Fruit fly (Drosophila melanogaster) whole organism, embryonic: Measurements from ENCODE around the gene CG31809.

Experiments
- C15 ChIP-seq: fragments of 200-800 bp; sonication (Bioruptor generic); IDR thresholded peaks from 3 replicates; pipeline ENCODE4 v1.3.6; 2022; ENCODE audit warnings: missing biosample characterization, missing genetic modification characterization
- CG10147 ChIP-seq: fragments of 200-800 bp; sonication (Bioruptor generic); optimal IDR thresholded peaks from 2 replicates; lab custom pipeline; 2019; ENCODE audit warnings: missing biosample characterization, mild to moderate bottlenecking, missing genetic modification characterization, moderate library complexity
- CG10321 ChIP-seq: fragments of 200-800 bp; sonication (Bioruptor generic); IDR thresholded peaks from 2 replicates; pipeline ENCODE4 v1.3.6; 2022; ENCODE audit warnings: missing biosample characterization, missing genetic modification characterization
- CG10543 ChIP-seq: fragments of 200-800 bp; sonication (Bioruptor generic); optimal IDR thresholded peaks from 3 replicates; lab custom pipeline; 2017; ENCODE audit warnings: missing biosample characterization, mild to moderate bottlenecking, missing genetic modification characterization, moderate library complexity
- CG1233 ChIP-seq: fragments of 200-800 bp; sonication (Bioruptor generic); optimal IDR thresholded peaks from 4 replicates; lab custom pipeline; 2018; ENCODE audit warnings: missing biosample characterization, mild to moderate bottlenecking, missing genetic modification characterization
- CG14667 ChIP-seq: fragments of 200-800 bp; sonication (Bioruptor generic); IDR thresholded peaks from 2 replicates; pipeline ENCODE4 v1.3.6; 2022; ENCODE audit warnings: missing biosample characterization, missing genetic modification characterization
- CG17186 ChIP-seq: fragments of 200-800 bp; sonication (Bioruptor generic); optimal IDR thresholded peaks from 3 replicates; lab custom pipeline; 2017; ENCODE audit warnings: missing biosample characterization, missing genetic modification reagents, missing genetic modification characterization
- CG17328 ChIP-seq: fragments of 200-800 bp; sonication (Bioruptor generic); IDR thresholded peaks from 2 replicates; pipeline ENCODE4 v1.3.6; 2022; ENCODE audit warnings: missing biosample characterization, missing genetic modification characterization
- CG17568 ChIP-seq: fragments of 200-800 bp; sonication (Bioruptor generic); optimal IDR thresholded peaks from 2 replicates; lab custom pipeline; 2018; ENCODE audit warnings: missing biosample characterization, mild to moderate bottlenecking, missing genetic modification characterization, moderate library complexity
- CG18476 ChIP-seq: fragments of 200-800 bp; sonication (Bioruptor generic); optimal IDR thresholded peaks from 2 replicates; lab custom pipeline; 2016; ENCODE audit warnings: missing biosample characterization, mild to moderate bottlenecking, missing genetic modification characterization
- CG3065 ChIP-seq: fragments of 200-800 bp; sonication (Bioruptor generic); optimal IDR thresholded peaks from 2 replicates; lab custom pipeline; 2016; ENCODE audit warnings: missing biosample characterization, missing genetic modification characterization
- CG3407 ChIP-seq: fragments of 200-800 bp; sonication (Bioruptor generic); optimal IDR thresholded peaks from 2 replicates; lab custom pipeline; 2018; ENCODE audit warnings: missing biosample characterization, mild to moderate bottlenecking, missing genetic modification characterization
- CG3995 ChIP-seq: fragments of 200-800 bp; sonication (Bioruptor generic); optimal IDR thresholded peaks from 3 replicates; lab custom pipeline; 2016; ENCODE audit warnings: missing biosample characterization, missing genetic modification characterization
- CG4820 ChIP-seq: fragments of 200-800 bp; sonication (Bioruptor generic); optimal IDR thresholded peaks from 3 replicates; lab custom pipeline; 2016; ENCODE audit warnings: missing biosample characterization, missing genetic modification characterization
- CG5245 ChIP-seq: fragments of 200-800 bp; sonication (Bioruptor generic); optimal IDR thresholded peaks from 3 replicates; lab custom pipeline; 2016; ENCODE audit warnings: missing biosample characterization, missing genetic modification characterization
- CG5953 ChIP-seq: fragments of 200-800 bp; sonication (Bioruptor generic); IDR thresholded peaks from 2 replicates; pipeline ENCODE4 v1.3.6; 2022; ENCODE audit warnings: missing biosample characterization, missing genetic modification characterization
- CG6791 ChIP-seq: fragments of 200-800 bp; sonication (Bioruptor generic); IDR thresholded peaks from 3 replicates; pipeline ENCODE4 v1.3.6; 2022; ENCODE audit warnings: missing biosample characterization, missing genetic modification characterization; ENCODE audit not compliant: partially characterized antibody
- CG7745 ChIP-seq: fragments of 200-800 bp; sonication (Bioruptor generic); optimal IDR thresholded peaks from 2 replicates; lab custom pipeline; 2018; ENCODE audit warnings: missing biosample characterization, mild to moderate bottlenecking, missing genetic modification characterization, moderate library complexity
- CG8924 ChIP-seq: fragments of 200-800 bp; optimal IDR thresholded peaks from 3 replicates; lab custom pipeline; 2019; ENCODE audit warnings: missing biosample characterization, mild to moderate bottlenecking, missing genetic modification characterization, moderate library complexity
- Chrac-16 ChIP-seq: fragments of 200-800 bp; sonication (Bioruptor generic); optimal IDR thresholded peaks from 3 replicates; lab custom pipeline; 2016; ENCODE audit warnings: missing biosample characterization, missing genetic modification characterization
- Dll ChIP-seq: fragments of 200-800 bp; sonication (Bioruptor generic); IDR thresholded peaks from 4 replicates; pipeline ENCODE4 v1.3.6; 2022; ENCODE audit warnings: missing biosample characterization, missing genetic modification characterization; ENCODE audit not compliant: partially characterized antibody
- Dref ChIP-seq: fragments of 200-800 bp; sonication (Bioruptor generic); IDR thresholded peaks from 2 replicates; pipeline ENCODE4 v1.3.6; 2022; ENCODE audit warnings: missing biosample characterization, missing genetic modification characterization
- MTF-1 ChIP-seq: fragments of 200-800 bp; sonication (Bioruptor generic); optimal IDR thresholded peaks from 2 replicates; lab custom pipeline; 2018; ENCODE audit warnings: missing biosample characterization, mild to moderate bottlenecking, missing genetic modification characterization, borderline replicate concordance
- Nf-YA ChIP-seq: fragments of 200-800 bp; sonication (Bioruptor generic); IDR thresholded peaks from 2 replicates; pipeline ENCODE4 v1.3.6; 2022; ENCODE audit warnings: missing biosample characterization, missing genetic modification characterization
- Sox100B ChIP-seq: fragments of 200-800 bp; sonication (Bioruptor generic); optimal IDR thresholded peaks from 3 replicates; lab custom pipeline; 2018; ENCODE audit warnings: missing biosample characterization, mild to moderate bottlenecking, missing genetic modification characterization
- Sox102F ChIP-seq: fragments of 200-800 bp; sonication (Bioruptor generic); optimal IDR thresholded peaks from 2 replicates; lab custom pipeline; 2018; ENCODE audit warnings: missing biosample characterization, mild to moderate bottlenecking, missing genetic modification characterization, moderate library complexity
- Sry-β ChIP-seq: fragments of 200-800 bp; sonication (Bioruptor generic); optimal IDR thresholded peaks from 2 replicates; lab custom pipeline; 2018; ENCODE audit warnings: missing biosample characterization, mild to moderate bottlenecking, missing genetic modification characterization, moderate library complexity
- abd-A ChIP-seq: fragments of 200-800 bp; sonication (Bioruptor generic); optimal IDR thresholded peaks from 3 replicates; lab custom pipeline; 2019; ENCODE audit warnings: missing biosample characterization, mild to moderate bottlenecking, missing genetic modification characterization, moderate library complexity
- aop ChIP-seq: fragments of 200-800 bp; sonication (Bioruptor generic); IDR thresholded peaks from 2 replicates; pipeline ENCODE4 v1.3.6; 2022; ENCODE audit warnings: missing biosample characterization, missing genetic modification characterization
- bowl ChIP-seq: fragments of 200-800 bp; sonication (Bioruptor generic); IDR thresholded peaks from 2 replicates; pipeline ENCODE4 v1.3.6; 2022; ENCODE audit warnings: missing biosample characterization, missing genetic modification characterization
- cas ChIP-seq: fragments of 200-800 bp; sonication (Bioruptor generic); IDR thresholded peaks from 2 replicates; pipeline ENCODE4 v1.3.6; 2022; ENCODE audit warnings: missing biosample characterization, missing genetic modification characterization
- chn ChIP-seq: fragments of 200-800 bp; sonication (Bioruptor generic); optimal IDR thresholded peaks from 2 replicates; lab custom pipeline; 2016; ENCODE audit warnings: missing biosample characterization, missing genetic modification characterization
- dimm ChIP-seq: fragments of 200-800 bp; sonication (Bioruptor generic); IDR thresholded peaks from 2 replicates; pipeline ENCODE4 v1.3.6; 2022; ENCODE audit warnings: missing biosample characterization, missing genetic modification characterization
- ems ChIP-seq: fragments of 200-800 bp; sonication (Bioruptor generic); optimal IDR thresholded peaks from 3 replicates; lab custom pipeline; 2016; ENCODE audit warnings: missing biosample characterization, missing genetic modification characterization
- gce ChIP-seq: fragments of 200-800 bp; sonication (Bioruptor generic); IDR thresholded peaks from 3 replicates; pipeline ENCODE4 v1.3.6; 2022; ENCODE audit warnings: missing biosample characterization, missing genetic modification characterization
- gcm2 ChIP-seq: fragments of 200-800 bp; sonication (Bioruptor generic); optimal IDR thresholded peaks from 2 replicates; lab custom pipeline; 2016; ENCODE audit warnings: missing biosample characterization, missing genetic modification characterization
- inv ChIP-seq: fragments of 200-800 bp; sonication (Bioruptor generic); IDR thresholded peaks from 2 replicates; pipeline ENCODE4 v1.3.6; 2022; ENCODE audit warnings: missing biosample characterization, missing genetic modification characterization; ENCODE audit not compliant: partially characterized antibody
- jumu ChIP-seq: fragments of 200-800 bp; sonication (Bioruptor generic); optimal IDR thresholded peaks from 3 replicates; lab custom pipeline; 2016; ENCODE audit warnings: missing biosample characterization, missing genetic modification characterization
- kah ChIP-seq: fragments of 200-800 bp; sonication (Bioruptor generic); optimal IDR thresholded peaks from 2 replicates; lab custom pipeline; 2018; ENCODE audit warnings: missing biosample characterization, mild to moderate bottlenecking, missing genetic modification characterization
- lov ChIP-seq, 2 experiments: fragments of 200-800 bp in 1 of 2; fragments of >200 bp in 1 of 2; sonication (Bioruptor generic) in 1 of 2; IDR thresholded peaks in 1 of 2; optimal IDR thresholded peaks in 1 of 2; 2 replicates in 1 of 2; 3 replicates in 1 of 2; pipeline versions ENCODE4 v1.3.6 to Lab custom; 2017 to 2022; ENCODE audit warnings: missing biosample characterization in 1 of 2, missing genetic modification characterization in 1 of 2
- prd ChIP-seq, 3 experiments: fragments of >200 bp in 2 of 3; fragments of 200-800 bp in 1 of 3; sonication (Bioruptor generic) in 1 of 3; optimal IDR thresholded peaks in 2 of 3; IDR thresholded peaks in 1 of 3; 2 replicates in 2 of 3; 3 replicates in 1 of 3; pipeline versions ENCODE4 v1.3.6 to Lab custom; 2017 to 2022; ENCODE audit warnings: missing biosample characterization in 1 of 3, missing genetic modification characterization in 1 of 3
- ro ChIP-seq: fragments of 200-800 bp; sonication (Bioruptor generic); IDR thresholded peaks from 2 replicates; pipeline ENCODE4 v1.3.6; 2022; ENCODE audit warnings: missing biosample characterization, missing genetic modification characterization
- sc ChIP-seq, 3 experiments: fragments of >200 bp in 2 of 3; fragments of 200-800 bp in 1 of 3; sonication (Bioruptor generic) in 1 of 3; optimal IDR thresholded peaks; 2 replicates in 2 of 3; 3 replicates in 1 of 3; lab custom pipeline; 2017; ENCODE audit warnings: mild to moderate bottlenecking in 1 of 3, missing biosample characterization in 1 of 3, missing genetic modification characterization in 1 of 3, missing genetic modification reagents in 1 of 3
- shn ChIP-seq: fragments of 200-800 bp; sonication (Bioruptor generic); optimal IDR thresholded peaks from 3 replicates; lab custom pipeline; 2016; ENCODE audit warnings: missing biosample characterization, missing genetic modification characterization
- sisA ChIP-seq: fragments of 200-800 bp; sonication (Bioruptor generic); IDR thresholded peaks from 2 replicates; pipeline ENCODE4 v1.3.6; 2022; ENCODE audit warnings: missing biosample characterization, missing genetic modification characterization
- slbo ChIP-seq: fragments of 200-800 bp; sonication (Bioruptor generic); IDR thresholded peaks from 2 replicates; pipeline ENCODE4 v1.3.6; 2022; ENCODE audit warnings: missing biosample characterization, missing genetic modification characterization
- tgo ChIP-seq: fragments of 200-800 bp; sonication (Bioruptor generic); IDR thresholded peaks from 3 replicates; pipeline ENCODE4 v1.3.6; 2022; ENCODE audit warnings: missing biosample characterization, missing genetic modification characterization
- tup ChIP-seq: fragments of 200-800 bp; sonication (Bioruptor generic); optimal IDR thresholded peaks from 2 replicates; lab custom pipeline; 2016; ENCODE audit warnings: missing biosample characterization, mild to moderate bottlenecking, missing genetic modification characterization, moderate library complexity
- tx ChIP-seq: fragments of 200-800 bp; sonication (Bioruptor generic); optimal IDR thresholded peaks from 2 replicates; lab custom pipeline; 2016; ENCODE audit warnings: missing biosample characterization, missing genetic modification characterization
- unpg ChIP-seq: fragments of 200-800 bp; sonication (Bioruptor generic); optimal IDR thresholded peaks from 3 replicates; lab custom pipeline; 2018; ENCODE audit warnings: missing biosample characterization, mild to moderate bottlenecking, missing genetic modification characterization, moderate library complexity
- yki ChIP-seq: fragments of >200 bp; optimal IDR thresholded peaks from 3 replicates; lab custom pipeline; 2018

Gene CG31809

DNA sequence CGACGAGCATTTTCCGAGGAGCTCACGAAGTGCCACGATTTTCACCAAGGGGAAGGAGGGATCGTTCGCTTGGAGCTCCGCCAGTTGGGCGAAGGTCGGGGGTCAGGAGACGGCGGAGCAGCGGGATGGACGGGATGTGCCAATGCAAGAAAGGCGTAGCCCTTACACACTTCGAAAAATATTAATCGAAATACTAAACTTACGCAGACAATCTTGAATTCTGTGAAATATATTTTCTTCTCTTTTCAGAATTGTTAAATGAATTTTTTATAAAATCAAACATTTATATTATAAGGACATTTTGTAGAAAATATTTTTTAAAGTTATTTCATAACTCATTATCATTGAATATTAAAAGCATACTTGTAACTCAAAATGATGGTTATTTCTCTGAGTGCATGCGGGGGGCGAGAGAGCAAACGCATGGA lies 10.4 kb upstream of the CG31809 start (continued):
- TF ChIP-seq tgo = peak; percentile 57
- no peak for TF ChIP-seq inv (GFP tag; lab: Robert Waterston, UW)
- no peak for TF ChIP-seq Chrac-16 (GFP tag; lab: Kevin White, UChicago)
- TF ChIP-seq CG5953 (GFP tag; lab: Robert Waterston, UW) = no peak
- TF ChIP-seq chn = no peak
- TF ChIP-seq CG17568 (GFP tag; lab: Kevin White, UChicago) = no peak
- no peak for TF ChIP-seq CG1233
- no peak for TF ChIP-seq kah (GFP tag; lab: Kevin White, UChicago)
- no peak for TF ChIP-seq tx
- TF ChIP-seq CG5245 (GFP tag; lab: Kevin White, UChicago) = no peak
- TF ChIP-seq ro (GFP tag; lab: Robert Waterston, UW) = no peak
- TF ChIP-seq Nf-YA (GFP tag; lab: Robert Waterston, UW) = no peak
- TF ChIP-seq CG18476 = no peak
- TF ChIP-seq CG3065 = no peak
- TF ChIP-seq CG17328 (GFP tag; lab: Robert Waterston, UW) = no peak; the same call in 1 of the 2 replicates
- TF ChIP-seq bowl (GFP tag; lab: Robert Waterston, UW) = no peak
- TF ChIP-seq sisA (GFP tag; lab: Robert Waterston, UW) = peak; percentile 46
- TF ChIP-seq Sry-β = no peak
- no peak for TF ChIP-seq CG3995
- TF ChIP-seq shn (GFP tag; lab: Kevin White, UChicago) = no peak
- peak; percentile 60 for TF ChIP-seq unpg
- no peak for TF ChIP-seq sc (optimal IDR thresholded peaks at IDR 0.05; lab: Kevin White, UChicago)
- peak; percentile 20 for TF ChIP-seq sc (GFP tag; optimal IDR thresholded peaks at IDR 0.05; lab: Kevin White, UChicago)
- no peak for TF ChIP-seq C15 (GFP tag; lab: Robert Waterston, UW)
- peak; percentile 49 for TF ChIP-seq CG10543
- TF ChIP-seq slbo (GFP tag; lab: Robert Waterston, UW) = peak; percentile 60
- peak; percentile 16 for TF ChIP-seq CG3407 (GFP tag; lab: Kevin White, UChicago)
- no peak for TF ChIP-seq cas (GFP tag; lab: Robert Waterston, UW)
- TF ChIP-seq CG17186 = no peak
- no peak for TF ChIP-seq MTF-1
- peak; percentile 29; the same call in 1 of the 2 replicates for TF ChIP-seq CG14667 (GFP tag; lab: Robert Waterston, UW)
- TF ChIP-seq ems (GFP tag; lab: Kevin White, UChicago) = no peak
- peak; percentile 70 for TF ChIP-seq Sox102F (GFP tag; lab: Kevin White, UChicago)
- TF ChIP-seq CG7745 (tag; lab: Kevin White, UChicago) = no peak
- TF ChIP-seq aop = no peak
- TF ChIP-seq CG10321 (GFP tag; lab: Robert Waterston, UW) = no peak
- TF ChIP-seq Sox100B (GFP tag; lab: Kevin White, UChicago) = peak; percentile 71
- TF ChIP-seq Dll (GFP tag; lab: Robert Waterston, UW) = no peak
- TF ChIP-seq abd-A = no peak
- TF ChIP-seq CG4820 (GFP tag; lab: Kevin White, UChicago) = no peak
- TF ChIP-seq CG8924 (tag; lab: Kevin White, UChicago) = no peak
- no peak for TF ChIP-seq tup (GFP tag; lab: Kevin White, UChicago)
- TF ChIP-seq gce (GFP tag; lab: Robert Waterston, UW) = no peak
- no peak for TF ChIP-seq CG10147 (GFP tag; lab: Kevin White, UChicago)
- no peak for TF ChIP-seq Dref (GFP tag; lab: Robert Waterston, UW)
- TF ChIP-seq dimm (GFP tag; lab: Robert Waterston, UW) = no peak
- TF ChIP-seq lov (optimal IDR thresholded peaks at IDR 0.05; lab: Kevin White, UChicago) = no peak
- no peak for TF ChIP-seq lov (GFP tag; IDR thresholded peaks at IDR 0.05; lab: Robert Waterston, UW)
- no peak for TF ChIP-seq CG6791
- no peak for TF ChIP-seq jumu (GFP tag; lab: Kevin White, UChicago)
- TF ChIP-seq yki (lab: Kevin White, UChicago) = no peak
- TF ChIP-seq prd (optimal IDR thresholded peaks at IDR 0.05; lab: Kevin White, UChicago) = no peak
- no peak for TF ChIP-seq prd (GFP tag; IDR thresholded peaks at IDR 0.05; lab: Robert Waterston, UW)
- no peak for TF ChIP-seq gcm2 (GFP tag; lab: Kevin White, UChicago)
